Worm (Caenorhabditis elegans) whole organism, early embryonic: ENCODE data around the gene R07D5.2.

Source experiments
- B0310.2 ChIP-seq: sonication (generic microtip); optimal IDR thresholded peaks from 2 replicates; lab custom pipeline; 2016; ENCODE audit warnings: mild to moderate bottlenecking, missing genetic modification characterization, missing compliant biosample characterization
- F13C5.2 ChIP-seq: sonication (generic microtip); optimal IDR thresholded peaks from 2 replicates; lab custom pipeline; 2017; ENCODE audit warnings: mild to moderate bottlenecking, missing genetic modification characterization, inconsistent platforms, missing compliant biosample characterization
- aly-1 ChIP-seq: sonication (generic microtip); optimal IDR thresholded peaks from 2 replicates; lab custom pipeline; 2016; ENCODE audit warnings: missing genetic modification characterization, missing compliant biosample characterization
- ama-1 ChIP-seq: fragments of 150-350 bp; optimal IDR thresholded peaks from 2 replicates; lab custom pipeline; 2014
- ceh-13 ChIP-seq: fragments of 200-800 bp; sonication (Bioruptor generic); optimal IDR thresholded peaks from 2 replicates; lab custom pipeline; 2018; ENCODE audit warnings: mild to moderate bottlenecking, missing genetic modification characterization, missing compliant biosample characterization
- ceh-36 ChIP-seq: sonication (generic microtip); optimal IDR thresholded peaks from 2 replicates; lab custom pipeline; 2016; ENCODE audit warnings: missing genetic modification characterization, inconsistent platforms, missing compliant biosample characterization
- ets-7 ChIP-seq: sonication (generic microtip); optimal IDR thresholded peaks from 2 replicates; lab custom pipeline; 2016; ENCODE audit warnings: missing genotype, missing genetic modification characterization, missing compliant biosample characterization
- flt-1 ChIP-seq: fragments of 200-800 bp; sonication (Bioruptor generic); IDR thresholded peaks from 2 replicates; pipeline ENCODE4 v1.3.6; 2022; ENCODE audit warnings: missing genetic modification characterization, missing compliant biosample characterization
- hmbx-1 ChIP-seq: sonication (generic microtip); optimal IDR thresholded peaks from 2 replicates; lab custom pipeline; 2016; ENCODE audit warnings: mild to moderate bottlenecking, missing genetic modification characterization, missing compliant biosample characterization
- hmg-4 ChIP-seq: fragments of 200-800 bp; sonication (Bioruptor generic); optimal IDR thresholded peaks from 2 replicates; lab custom pipeline; 2018; ENCODE audit warnings: mild to moderate bottlenecking, missing genetic modification characterization, missing compliant biosample characterization
- hnd-1 ChIP-seq: sonication (generic microtip); optimal IDR thresholded peaks from 2 replicates; lab custom pipeline; 2016; ENCODE audit warnings: missing genetic modification characterization, missing compliant biosample characterization
- pes-1 ChIP-seq: fragments of 200-800 bp; sonication (Bioruptor generic); IDR thresholded peaks from 2 replicates; pipeline ENCODE4 v1.3.6; 2022; ENCODE audit warnings: missing genetic modification reagents, missing genetic modification characterization, missing compliant biosample characterization
- scrt-1 ChIP-seq: fragments of 200-800 bp; sonication (Bioruptor generic); IDR thresholded peaks from 2 replicates; pipeline ENCODE4 v1.3.6; 2022; ENCODE audit warnings: missing genetic modification characterization, missing compliant biosample characterization
- sea-1 ChIP-seq: fragments of 200-800 bp; sonication (Bioruptor generic); conservative IDR thresholded peaks from 2 replicates; pipeline ENCODE4 v1.3.6; 2022; ENCODE audit warnings: missing genetic modification characterization, missing compliant biosample characterization
- tbx-11 ChIP-seq: fragments of 200-800 bp; sonication (Bioruptor generic); IDR thresholded peaks from 2 replicates; pipeline ENCODE4 v1.3.6; 2022; ENCODE audit warnings: missing genetic modification characterization, missing compliant biosample characterization
- tbx-37 ChIP-seq: fragments of 200-800 bp; sonication (Bioruptor generic); conservative IDR thresholded peaks from 2 replicates; pipeline ENCODE4 v1.3.6; 2022; ENCODE audit warnings: missing genetic modification reagents, missing genetic modification characterization, missing compliant biosample characterization
- tra-4 ChIP-seq: sonication (generic microtip); optimal IDR thresholded peaks from 2 replicates; lab custom pipeline; 2017; ENCODE audit warnings: missing genetic modification characterization, missing compliant biosample characterization

R07D5.2 gene

ce11 chrX:15104963-15105493 is 11.4 kb downstream of the R07D5.2 start:
- TF ChIP-seq B0310.2 (tag; lab: Kevin White, UChicago) (no peak), ceh-36 (tag; lab: Kevin White, UChicago) (no peak), ceh-13 (GFP tag; lab: Kevin White, UChicago) (no peak)

- no peak for TF ChIP-seq hmg-4 (GFP tag; lab: Kevin White, UChicago)
- TF ChIP-seq F13C5.2 (tag; lab: Kevin White, UChicago), result no peak
- no peak for TF ChIP-seq pes-1 (GFP tag; lab: Robert Waterston, UW)
- no peak for TF ChIP-seq ama-1 (lab: Kevin White, UChicago)
- TF ChIP-seq tbx-37 (GFP tag; lab: Robert Waterston, UW), result no peak
- no peak for TF ChIP-seq ceh-36 (tag; lab: Kevin White, UChicago)
- TF ChIP-seq hnd-1 (tag; lab: Kevin White, UChicago), result no peak
- TF ChIP-seq sea-1 (GFP tag; lab: Robert Waterston, UW), result no peak
- TF ChIP-seq scrt-1, result no peak
- no peak for TF ChIP-seq B0310.2 (tag; lab: Kevin White, UChicago)
- no peak for TF ChIP-seq tbx-11 (GFP tag; lab: Robert Waterston, UW)
- no peak for TF ChIP-seq flt-1 (GFP tag; lab: Robert Waterston, UW)
Observed at ce11 chrX:15103481-15103880, 12.9 kb downstream of the R07D5.2 start.

ce11 chrX:15100369-15100963 is 15.9 kb downstream of the R07D5.2 start, which contains the start of gene dhhc-1:
Gene dhhc-1, minus strand, starts transcription at chrX:15100419.
- peak; percentile 45 for TF ChIP-seq hmg-4 (GFP tag; lab: Kevin White, UChicago)
- no peak for TF ChIP-seq tbx-11 (GFP tag; lab: Robert Waterston, UW)
- peak; percentile 28 for TF ChIP-seq F13C5.2 (tag; lab: Kevin White, UChicago)

ce11 chrX:15097763-15098162 is 18.7 kb downstream of the R07D5.2 start, which contains the start of gene F09B12.3:
Gene F09B12.3, minus strand, starts transcription at chrX:15097954.
- TF ChIP-seq sea-1 (GFP tag; lab: Robert Waterston, UW) (no peak), scrt-1 (no peak), hmg-4 (GFP tag; lab: Kevin White, UChicago) (no peak), ceh-36 (tag; lab: Kevin White, UChicago) (no peak), tbx-37 (GFP tag; lab: Robert Waterston, UW) (no peak), ceh-13 (GFP tag; lab: Kevin White, UChicago) (no peak), pes-1 (GFP tag; lab: Robert Waterston, UW) (no peak)

ce11 chrX:15096277-15096676 is 20.1 kb downstream of the R07D5.2 start:
- TF ChIP-seq hmbx-1 (tag; lab: Kevin White, UChicago) (no peak), hmg-4 (GFP tag; lab: Kevin White, UChicago) (no peak), flt-1 (GFP tag; lab: Robert Waterston, UW) (no peak), pes-1 (GFP tag; lab: Robert Waterston, UW) (no peak), ceh-13 (GFP tag; lab: Kevin White, UChicago) (no peak), tra-4 (tag; lab: Kevin White, UChicago) (no peak), tbx-11 (GFP tag; lab: Robert Waterston, UW) (no peak), ama-1 (lab: Kevin White, UChicago) (no peak), sea-1 (GFP tag; lab: Robert Waterston, UW) (no peak), B0310.2 (tag; lab: Kevin White, UChicago) (no peak), scrt-1 (no peak), F13C5.2 (tag; lab: Kevin White, UChicago) (no peak), ets-7 (tag; lab: Kevin White, UChicago) (no peak), aly-1 (tag; lab: Kevin White, UChicago) (no peak), hnd-1 (tag; lab: Kevin White, UChicago) (no peak), ceh-36 (tag; lab: Kevin White, UChicago) (no peak), tbx-37 (GFP tag; lab: Robert Waterston, UW) (no peak)

- TF ChIP-seq tra-4 (tag; lab: Kevin White, UChicago) (no peak), hmbx-1 (tag; lab: Kevin White, UChicago) (no peak), B0310.2 (tag; lab: Kevin White, UChicago) (no peak), ceh-36 (tag; lab: Kevin White, UChicago) (no peak), ceh-13 (GFP tag; lab: Kevin White, UChicago) (no peak), tbx-11 (GFP tag; lab: Robert Waterston, UW) (no peak), F13C5.2 (tag; lab: Kevin White, UChicago) (no peak), flt-1 (GFP tag; lab: Robert Waterston, UW) (no peak), scrt-1 (no peak), aly-1 (tag; lab: Kevin White, UChicago) (no peak), tbx-37 (GFP tag; lab: Robert Waterston, UW) (no peak), sea-1 (GFP tag; lab: Robert Waterston, UW) (no peak), hnd-1 (tag; lab: Kevin White, UChicago) (no peak), ets-7 (tag; lab: Kevin White, UChicago) (no peak), hmg-4 (GFP tag; lab: Kevin White, UChicago) (no peak), pes-1 (GFP tag; lab: Robert Waterston, UW) (no peak), ama-1 (lab: Kevin White, UChicago) (no peak)
Observed at ce11 chrX:15094973-15095372, 21.4 kb downstream of the R07D5.2 start, which contains the start of gene F09B12.7. Gene F09B12.7, minus strand, starts transcription at chrX:15095073.

ce11 chrX:15092775-15093386 is 23.5 kb downstream of the R07D5.2 start:
- TF ChIP-seq ceh-13 (GFP tag; lab: Kevin White, UChicago), result no peak
- no peak for TF ChIP-seq pes-1 (GFP tag; lab: Robert Waterston, UW)
- TF ChIP-seq flt-1 (GFP tag; lab: Robert Waterston, UW), result no peak
- no peak for TF ChIP-seq hmbx-1 (tag; lab: Kevin White, UChicago)
- TF ChIP-seq tra-4 (tag; lab: Kevin White, UChicago), result no peak
